Fruit fly (Drosophila melanogaster): Measurements from ENCODE around the gene CG33116.

The CG33116 gene

DNA sequence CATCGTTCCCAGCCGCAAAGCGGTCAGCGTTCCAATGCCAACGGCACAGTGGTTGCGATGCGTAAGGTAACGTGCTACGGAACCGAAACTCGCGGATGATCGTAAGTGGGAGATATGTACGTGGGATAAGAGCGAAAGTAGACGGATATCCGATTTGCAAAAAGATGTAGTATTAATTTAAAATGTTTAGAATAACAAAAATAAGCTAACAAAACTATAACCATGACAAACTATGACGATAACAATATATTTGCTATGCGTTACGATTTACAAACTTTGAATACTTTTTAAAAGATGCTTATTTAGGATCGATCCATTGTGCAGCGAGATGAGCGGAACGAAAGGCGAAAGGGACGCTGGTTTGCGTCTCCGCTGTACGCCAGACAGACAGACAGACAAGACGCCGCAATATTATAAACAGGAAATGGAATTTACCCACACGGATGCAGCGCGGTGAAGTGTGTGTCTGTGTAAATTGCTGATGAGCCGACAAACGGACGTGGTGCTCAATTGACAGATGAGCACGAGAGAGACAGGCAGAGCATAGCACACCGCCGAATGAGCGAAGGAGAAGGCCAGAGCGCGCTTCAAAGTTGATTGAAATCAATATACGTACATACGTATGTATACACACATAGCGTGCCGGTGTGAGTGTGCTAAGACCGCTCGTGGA, 42.5 kb downstream of the CG33116 start (continued):
- TF ChIP-seq Hr4 (GFP tag; optimal IDR thresholded peaks at IDR 0.05) = peak; percentile 98
- peak; percentile 93 for TF ChIP-seq Lpt (GFP tag; optimal IDR thresholded peaks at IDR 0.05)
- TF ChIP-seq ss (GFP tag; optimal IDR thresholded peaks at IDR 0.05) = peak; percentile 87 to 93
- peak; percentile 95 for TF ChIP-seq CG11762 (GFP tag; optimal IDR thresholded peaks at IDR 0.05; ENCODE audit: insufficient read depth)
- TF ChIP-seq cyc (GFP tag; optimal IDR thresholded peaks at IDR 0.05) = peak; percentile 97
- TF ChIP-seq Ets21C (GFP tag; optimal IDR thresholded peaks at IDR 0.05) = peak; percentile 95
- TF ChIP-seq Smox (GFP tag; optimal IDR thresholded peaks at IDR 0.05) = peak; percentile 96
- peak; percentile 92 to 98 for TF ChIP-seq salr (GFP tag; optimal IDR thresholded peaks at IDR 0.05)
- TF ChIP-seq dsx (GFP tag; optimal IDR thresholded peaks at IDR 0.05; ENCODE audit: poor library complexity, severe bottlenecking) = peak; percentile 89
- peak; percentile 99 for TF ChIP-seq CG32006 (GFP tag; optimal IDR thresholded peaks at IDR 0.05)
- TF ChIP-seq Hr38 (GFP tag; optimal IDR thresholded peaks at IDR 0.05) = no peak
- peak; percentile 97 for TF ChIP-seq CG3919 (GFP tag; optimal IDR thresholded peaks at IDR 0.05)
- peak; percentile 96 for TF ChIP-seq achi (GFP tag; optimal IDR thresholded peaks at IDR 0.05)
- TF ChIP-seq Eip78C (GFP tag) = peak; percentile 99
- TF ChIP-seq fd85E (GFP tag; optimal IDR thresholded peaks at IDR 0.05) = peak; percentile 60
- TF ChIP-seq Hr39 (GFP tag; optimal IDR thresholded peaks at IDR 0.05) = peak; percentile 97
- TF ChIP-seq Sox14 (GFP tag; optimal IDR thresholded peaks at IDR 0.05) = peak; percentile 98
- TF ChIP-seq svp (GFP tag) = peak; percentile 98
- TF ChIP-seq CG6792 (GFP tag; optimal IDR thresholded peaks at IDR 0.05) = peak; percentile 93
- TF ChIP-seq CG8319 (GFP tag; optimal IDR thresholded peaks at IDR 0.05) = peak; percentile 95
- peak; percentile 70 for TF ChIP-seq CG9139 (GFP tag; optimal IDR thresholded peaks at IDR 0.05)
- peak; percentile 95 for TF ChIP-seq CG34406 (GFP tag; optimal IDR thresholded peaks at IDR 0.05)
- TF ChIP-seq CG15336 (GFP tag; IDR thresholded peaks at IDR 0.05) = peak; percentile 96
- peak; percentile 97 for TF ChIP-seq CG10669 (GFP tag; optimal IDR thresholded peaks at IDR 0.05)
- TF ChIP-seq Eip75B (GFP tag; optimal IDR thresholded peaks at IDR 0.05) = peak; percentile 96
- peak; percentile 97 for TF ChIP-seq Met (GFP tag; optimal IDR thresholded peaks at IDR 0.05)
- peak; percentile 79 for TF ChIP-seq fkh (GFP tag; optimal IDR thresholded peaks at IDR 0.05)
- TF ChIP-seq CG6808 (GFP tag; optimal IDR thresholded peaks at IDR 0.05) = peak; percentile 94
- peak; percentile 98 for TF ChIP-seq acj6 (GFP tag; optimal IDR thresholded peaks at IDR 0.05)
- no peak for TF ChIP-seq Eip93F (GFP tag; optimal IDR thresholded peaks at IDR 0.05)
- peak; percentile 97 for TF ChIP-seq dac (GFP tag; optimal IDR thresholded peaks at IDR 0.05)
- TF ChIP-seq Ets96B (tag; optimal IDR thresholded peaks at IDR 0.05) = peak; percentile 97
- peak; percentile 94 for TF ChIP-seq CG6163 (GFP tag; IDR thresholded peaks at IDR 0.05)
- peak; percentile 98 for TF ChIP-seq topi (GFP tag; optimal IDR thresholded peaks at IDR 0.05)
- TF ChIP-seq lz (GFP tag; optimal IDR thresholded peaks at IDR 0.05) = peak; percentile 97
- peak; percentile 96 for TF ChIP-seq Sox102F (GFP tag; optimal IDR thresholded peaks at IDR 0.05)
- TF ChIP-seq CG6854 (GFP tag; optimal IDR thresholded peaks at IDR 0.05) = peak; percentile 74
- TF ChIP-seq CG11902 (GFP tag; optimal IDR thresholded peaks at IDR 0.05) = peak; percentile 93
- TF ChIP-seq CG6276 (GFP tag; optimal IDR thresholded peaks at IDR 0.05) = peak; percentile 96

DNA sequence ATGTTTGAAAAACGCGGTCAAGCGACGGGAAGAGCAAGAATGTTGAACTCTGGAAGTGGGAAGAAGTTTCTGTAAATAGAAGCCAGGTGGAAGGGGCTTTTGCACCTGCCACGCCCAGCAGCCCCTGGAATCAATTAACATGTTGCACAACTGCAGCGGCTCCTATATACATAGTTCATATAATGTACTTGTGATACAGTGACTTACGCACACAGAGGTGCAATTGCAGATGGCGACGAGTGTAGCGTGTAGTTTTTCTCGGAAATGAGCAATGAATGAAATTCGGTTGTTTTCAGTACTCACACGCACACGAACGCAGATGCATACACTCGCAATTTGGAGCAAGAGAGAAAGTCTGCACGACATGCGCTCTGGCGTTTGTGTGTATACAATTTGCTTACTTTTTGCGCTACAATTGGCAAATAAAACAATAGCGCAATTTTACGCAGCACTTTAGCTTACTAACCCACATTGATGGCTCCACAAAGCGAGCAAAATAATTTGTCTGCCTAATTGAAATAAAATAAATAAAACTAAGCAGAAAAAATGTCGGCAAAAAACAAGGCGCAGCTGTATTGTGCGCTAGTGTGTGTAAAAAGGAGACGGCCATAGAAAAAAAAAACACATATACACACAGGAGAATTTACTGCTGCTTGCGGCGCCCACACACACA, 43.2 kb downstream of the CG33116 start:
- TF ChIP-seq CG3919 (GFP tag; optimal IDR thresholded peaks at IDR 0.05) (no peak), CG11902 (GFP tag; optimal IDR thresholded peaks at IDR 0.05) (no peak), pdm3 (GFP tag; optimal IDR thresholded peaks at IDR 0.05) (no peak), cyc (GFP tag; optimal IDR thresholded peaks at IDR 0.05) (no peak), Gug (GFP tag; IDR thresholded peaks at IDR 0.05) (no peak), CG1621 (tag; optimal IDR thresholded peaks at IDR 0.05) (no peak), dac (GFP tag; optimal IDR thresholded peaks at IDR 0.05) (no peak), topi (GFP tag; optimal IDR thresholded peaks at IDR 0.05) (no peak), esn (GFP tag; optimal IDR thresholded peaks at IDR 0.05) (no peak), Hr4 (GFP tag; optimal IDR thresholded peaks at IDR 0.05) (no peak), Lpt (GFP tag; optimal IDR thresholded peaks at IDR 0.05) (no peak), Met (GFP tag; optimal IDR thresholded peaks at IDR 0.05) (no peak), CG8632 (GFP tag; optimal IDR thresholded peaks at IDR 0.05) (no peak), OdsH (GFP tag; optimal IDR thresholded peaks at IDR 0.05) (no peak), CG11294 (GFP tag; IDR thresholded peaks at IDR 0.05) (no peak), CG11762 (GFP tag; optimal IDR thresholded peaks at IDR 0.05; ENCODE audit: insufficient read depth) (no peak), CG10631 (GFP tag; optimal IDR thresholded peaks at IDR 0.05) (no peak), Sox102F (GFP tag; optimal IDR thresholded peaks at IDR 0.05) (peak; percentile 1), acj6 (GFP tag; optimal IDR thresholded peaks at IDR 0.05) (no peak), CG8319 (GFP tag; optimal IDR thresholded peaks at IDR 0.05) (no peak), Eip75B (GFP tag; optimal IDR thresholded peaks at IDR 0.05) (peak; percentile 22), CG10669 (GFP tag; optimal IDR thresholded peaks at IDR 0.05) (no peak), salr (GFP tag; optimal IDR thresholded peaks at IDR 0.05) (no peak), CG31627 (GFP tag; optimal IDR thresholded peaks at IDR 0.05) (no peak)
